Worm (Caenorhabditis elegans) whole organism, L3 larva: ENCODE data around the gene wht-3.

ENCODE experiments used
- elt-1 ChIP-seq: fragments of 150-350 bp; optimal IDR thresholded peaks from 2 replicates; lab custom pipeline; 2014; ENCODE audit warnings: missing biosample characterization, missing genetic modification characterization
- lin-15B ChIP-seq: fragments of 150-350 bp; optimal IDR thresholded peaks from 2 replicates; lab custom pipeline; 2014; ENCODE audit warnings: missing biosample characterization, missing genetic modification characterization
- snpc-4 ChIP-seq: fragments of 150-350 bp; optimal IDR thresholded peaks from 2 replicates; lab custom pipeline; 2014; ENCODE audit warnings: missing biosample characterization, missing genetic modification characterization
- unc-39 ChIP-seq: sonication (generic microtip); optimal IDR thresholded peaks from 4 replicates; lab custom pipeline; 2017; ENCODE audit warnings: missing biosample characterization, missing genetic modification characterization

DNA sequence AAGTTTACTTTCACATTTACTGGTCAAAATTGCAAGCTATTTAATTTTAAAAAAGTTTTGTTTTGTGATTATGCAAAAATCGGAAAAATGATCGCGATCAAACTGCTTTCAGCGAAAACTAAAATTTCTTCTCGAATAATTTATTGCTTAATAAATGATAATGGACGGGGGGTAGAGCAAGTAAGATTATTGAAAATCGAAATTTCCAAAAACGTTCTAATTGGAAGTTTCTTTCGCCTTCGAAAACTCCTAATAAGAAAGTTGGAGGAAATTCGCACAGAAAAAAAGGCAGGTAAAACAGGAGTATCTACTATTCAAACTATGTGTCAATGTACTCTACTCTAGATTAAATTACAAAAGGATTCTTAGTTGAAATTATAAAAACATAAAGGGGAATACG lies 20.8 kb upstream of the wht-3 start:
- TF ChIP-seq elt-1 (no peak), unc-39 (tag; lab: Kevin White, UChicago) (no peak), lin-15B (tag; lab: Kevin White, UChicago) (no peak), snpc-4 (tag; lab: Kevin White, UChicago) (no peak)
